Fruit fly (Drosophila melanogaster): ENCODE measurements around the gene nxf4.

nxf4 gene

dm6 chr3R:7346445-7346844 lies at the start of gene nxf4:
Gene nxf4 (plus strand): TSS chr3R:7346730.
- TF ChIP-seq ey (GFP tag; optimal IDR thresholded peaks at IDR 0.05) (no peak), Hnf4 (GFP tag; optimal IDR thresholded peaks at IDR 0.05) (peak; percentile 29), Hr83 (GFP tag; optimal IDR thresholded peaks at IDR 0.05; ENCODE audit: poor library complexity, severe bottlenecking) (no peak), h (GFP tag; optimal IDR thresholded peaks at IDR 0.05) (peak; percentile 15), sv (GFP tag; optimal IDR thresholded peaks at IDR 0.05) (peak; percentile 75), CG32264 (GFP tag; optimal IDR thresholded peaks at IDR 0.05) (no peak), tai (GFP tag; optimal IDR thresholded peaks at IDR 0.05) (peak; percentile 53), rgr (GFP tag; optimal IDR thresholded peaks at IDR 0.05) (peak; percentile 27), OdsH (GFP tag; optimal IDR thresholded peaks at IDR 0.05) (peak; percentile 25), HLH106 (tag; optimal IDR thresholded peaks at IDR 0.05) (peak; percentile 28), usp (GFP tag; optimal IDR thresholded peaks at IDR 0.05) (no peak), GATAd (GFP tag; optimal IDR thresholded peaks at IDR 0.05) (no peak), Dif (GFP tag; optimal IDR thresholded peaks at IDR 0.05; ENCODE audit: partially characterized antibody) (no peak), dmrt93B (GFP tag; optimal IDR thresholded peaks at IDR 0.05) (no peak), foxo (GFP tag; optimal IDR thresholded peaks at IDR 0.05) (peak in 1 of 2 experiments; percentile 38), br (GFP tag; optimal IDR thresholded peaks at IDR 0.05) (peak; percentile 6), fru (GFP tag; optimal IDR thresholded peaks at IDR 0.05) (peak; percentile 51)

- no peak for TF ChIP-seq jim (GFP tag; optimal IDR thresholded peaks at IDR 0.05)
- no peak for TF ChIP-seq br (GFP tag; optimal IDR thresholded peaks at IDR 0.05)
- TF ChIP-seq Sp1 (GFP tag; optimal IDR thresholded peaks at IDR 0.05): no peak
- TF ChIP-seq Mio (GFP tag; optimal IDR thresholded peaks at IDR 0.05): no peak
- TF ChIP-seq GATAd (GFP tag; optimal IDR thresholded peaks at IDR 0.05): no peak
These were observed 42.0 kb upstream of the nxf4 start, which contains the start of gene CG42544 for dm6 chr3R:7304455-7305088. Gene CG42544 (plus strand): TSS chr3R:7304592.

- TF ChIP-seq Vsx2 (GFP tag; optimal IDR thresholded peaks at IDR 0.05; ENCODE audit: partially characterized antibody) (peak; percentile 61), usp (GFP tag; optimal IDR thresholded peaks at IDR 0.05) (no peak), dl (GFP tag; optimal IDR thresholded peaks at IDR 0.05; ENCODE audit: insufficient read depth in 1 of 2, partially characterized antibody in 2 of 2) (peak; percentile 26 to 43)
These were observed 39.9 kb upstream of the nxf4 start for dm6 chr3R:7306539-7307192.

- TF ChIP-seq sv (GFP tag; optimal IDR thresholded peaks at IDR 0.05): no peak
- no peak for TF ChIP-seq woc (GFP tag; optimal IDR thresholded peaks at IDR 0.05)
- no peak for TF ChIP-seq brk (GFP tag; optimal IDR thresholded peaks at IDR 0.05)
- no peak for TF ChIP-seq GATAd (GFP tag; optimal IDR thresholded peaks at IDR 0.05)
- TF ChIP-seq dsf (GFP tag; optimal IDR thresholded peaks at IDR 0.05; ENCODE audit: borderline replicate concordance): no peak
- no peak for TF ChIP-seq tai (GFP tag; optimal IDR thresholded peaks at IDR 0.05)
- TF ChIP-seq jim (GFP tag; optimal IDR thresholded peaks at IDR 0.05): no peak
- TF ChIP-seq Dfd (GFP tag; optimal IDR thresholded peaks at IDR 0.05): no peak
- no peak for TF ChIP-seq Jra (GFP tag; optimal IDR thresholded peaks at IDR 0.05)
- TF ChIP-seq Hr83 (GFP tag; optimal IDR thresholded peaks at IDR 0.05; ENCODE audit: poor library complexity, severe bottlenecking): no peak
- no peak for TF ChIP-seq CG32264 (GFP tag; optimal IDR thresholded peaks at IDR 0.05)
- TF ChIP-seq CG9705 (GFP tag; optimal IDR thresholded peaks at IDR 0.05): no peak
- no peak for TF ChIP-seq fru (GFP tag; optimal IDR thresholded peaks at IDR 0.05)
- no peak for TF ChIP-seq Abd-B (GFP tag; optimal IDR thresholded peaks at IDR 0.05)
- TF ChIP-seq pan (optimal IDR thresholded peaks at IDR 0.05): no peak
- TF ChIP-seq Sp1 (GFP tag; optimal IDR thresholded peaks at IDR 0.05): peak; percentile 1
- peak in 1 of 2 experiments; percentile 63 for TF ChIP-seq dl (GFP tag; optimal IDR thresholded peaks at IDR 0.05; ENCODE audit: insufficient read depth in 1 of 2, partially characterized antibody in 2 of 2)
- TF ChIP-seq dmrt93B (GFP tag; optimal IDR thresholded peaks at IDR 0.05): no peak
- no peak for TF ChIP-seq Rel (GFP tag; optimal IDR thresholded peaks at IDR 0.05)
- no peak for TF ChIP-seq Rel (tag; optimal IDR thresholded peaks at IDR 0.05)
- TF ChIP-seq N (GFP tag; optimal IDR thresholded peaks at IDR 0.05): no peak
- no peak for TF ChIP-seq lola (GFP tag; optimal IDR thresholded peaks at IDR 0.05)
- TF ChIP-seq Vsx2 (GFP tag; optimal IDR thresholded peaks at IDR 0.05; ENCODE audit: partially characterized antibody): peak; percentile 73
- TF ChIP-seq rgr (GFP tag; optimal IDR thresholded peaks at IDR 0.05): no peak
- no peak for TF ChIP-seq br (GFP tag; optimal IDR thresholded peaks at IDR 0.05)
- peak; percentile 76 for TF ChIP-seq Dif (GFP tag; optimal IDR thresholded peaks at IDR 0.05; ENCODE audit: partially characterized antibody)
- no peak for TF ChIP-seq psq (GFP tag; optimal IDR thresholded peaks at IDR 0.05)
- no peak for TF ChIP-seq OdsH (GFP tag; optimal IDR thresholded peaks at IDR 0.05)
- no peak for TF ChIP-seq ey (GFP tag; optimal IDR thresholded peaks at IDR 0.05)
- no peak for TF ChIP-seq Myc (optimal IDR thresholded peaks at IDR 0.05)
- no peak for TF ChIP-seq usp (GFP tag; optimal IDR thresholded peaks at IDR 0.05)
- no peak for TF ChIP-seq HLH106 (tag; optimal IDR thresholded peaks at IDR 0.05)
- TF ChIP-seq sage (GFP tag; optimal IDR thresholded peaks at IDR 0.05): no peak
- no peak for TF ChIP-seq Hr78 (GFP tag; optimal IDR thresholded peaks at IDR 0.05)
- TF ChIP-seq Hnf4 (GFP tag; optimal IDR thresholded peaks at IDR 0.05): no peak
- TF ChIP-seq foxo (GFP tag; optimal IDR thresholded peaks at IDR 0.05): no peak
- no peak for TF ChIP-seq CrebA (GFP tag; optimal IDR thresholded peaks at IDR 0.05; ENCODE audit: borderline replicate concordance)
These were observed 36.9 kb upstream of the nxf4 start, which contains the start of gene rn for dm6 chr3R:7309579-7310037. Gene rn (minus strand): TSS chr3R:7309629.

Measured in whole organism, wandering third instar larva.